Fruit fly (Drosophila melanogaster) whole organism, pupa: ENCODE results near the gene CG16965.

Source experiments
- CG10348 ChIP-seq: fragments of 200-800 bp; sonication (Bioruptor generic); IDR thresholded peaks from 2 replicates; pipeline ENCODE4 v1.3.6; 2022; ENCODE audit warnings: missing biosample characterization, missing genetic modification characterization
- CG12605 ChIP-seq: fragments of 200-800 bp; sonication (Bioruptor generic); IDR thresholded peaks from 2 replicates; pipeline ENCODE4 v1.3.6; 2022; ENCODE audit warnings: missing biosample characterization, missing genetic modification characterization
- CG13204 ChIP-seq: fragments of 200-800 bp; sonication (Bioruptor generic); optimal IDR thresholded peaks from 2 replicates; lab custom pipeline; 2018; ENCODE audit warnings: missing biosample characterization, mild to moderate bottlenecking, missing genetic modification characterization, moderate library complexity
- CG14655 ChIP-seq: fragments of 200-800 bp; sonication (Bioruptor generic); optimal IDR thresholded peaks from 3 replicates; lab custom pipeline; 2017; ENCODE audit warnings: mild to moderate bottlenecking, missing biosample characterization, missing genetic modification reagents, missing genetic modification characterization
- CG15710 ChIP-seq: fragments of 200-800 bp; sonication (Bioruptor generic); optimal IDR thresholded peaks from 2 replicates; lab custom pipeline; 2018; ENCODE audit warnings: missing biosample characterization, mild to moderate bottlenecking, missing genetic modification characterization, moderate library complexity
- CG17806 ChIP-seq: fragments of 200-800 bp; sonication (Bioruptor generic); optimal IDR thresholded peaks from 2 replicates; lab custom pipeline; 2018; ENCODE audit warnings: missing biosample characterization, mild to moderate bottlenecking, missing genetic modification characterization, moderate library complexity
- CG32121 ChIP-seq: fragments of 200-800 bp; sonication (Bioruptor generic); IDR thresholded peaks from 2 replicates; pipeline ENCODE4 v1.3.6; 2022; ENCODE audit warnings: missing biosample characterization, missing genetic modification characterization
- CG34367 ChIP-seq: fragments of 200-800 bp; sonication (Bioruptor generic); optimal IDR thresholded peaks from 2 replicates; lab custom pipeline; 2018; ENCODE audit warnings: missing biosample characterization, mild to moderate bottlenecking, missing genetic modification characterization
- CG4496 ChIP-seq: fragments of 200-800 bp; sonication (Bioruptor generic); IDR thresholded peaks from 3 replicates; pipeline ENCODE4 v1.3.6; 2022; ENCODE audit warnings: missing biosample characterization, missing genetic modification characterization
- CG8159 ChIP-seq: fragments of 200-800 bp; sonication (Bioruptor generic); optimal IDR thresholded peaks from 3 replicates; lab custom pipeline; 2018; ENCODE audit warnings: missing biosample characterization, mild to moderate bottlenecking, missing genetic modification characterization, moderate library complexity
- CG8301 ChIP-seq: fragments of 200-800 bp; sonication (Bioruptor generic); optimal IDR thresholded peaks from 2 replicates; lab custom pipeline; 2018; ENCODE audit warnings: missing biosample characterization, mild to moderate bottlenecking, missing genetic modification characterization
- CG9948 ChIP-seq: fragments of 200-800 bp; sonication (Bioruptor generic); optimal IDR thresholded peaks from 2 replicates; lab custom pipeline; 2018; ENCODE audit warnings: missing biosample characterization, mild to moderate bottlenecking, missing genetic modification characterization, moderate library complexity
- D1 ChIP-seq: fragments of 200-800 bp; sonication (Bioruptor generic); optimal IDR thresholded peaks from 2 replicates; lab custom pipeline; 2018; ENCODE audit warnings: missing biosample characterization, mild to moderate bottlenecking, missing genetic modification characterization, moderate library complexity
- EcR ChIP-seq: fragments of 200-800 bp; sonication (Bioruptor generic); optimal IDR thresholded peaks from 3 replicates; lab custom pipeline; 2019; ENCODE audit warnings: missing biosample characterization, missing genetic modification characterization, mild to moderate bottlenecking, moderate library complexity, missing genetic modification reagents
- Ets98B ChIP-seq: fragments of 200-800 bp; sonication (Bioruptor generic); IDR thresholded peaks from 2 replicates; pipeline ENCODE4 v1.3.6; 2022; ENCODE audit warnings: missing biosample characterization, missing genetic modification characterization
- Pif1A ChIP-seq: fragments of 200-800 bp; sonication (Bioruptor generic); optimal IDR thresholded peaks from 3 replicates; lab custom pipeline; 2016; ENCODE audit warnings: missing biosample characterization, missing genetic modification characterization
- Pif1B ChIP-seq: fragments of 200-800 bp; sonication (Bioruptor generic); optimal IDR thresholded peaks from 3 replicates; lab custom pipeline; 2016; ENCODE audit warnings: missing biosample characterization, missing genetic modification characterization
- Snoo ChIP-seq: fragments of 200-800 bp; sonication (Bioruptor generic); optimal IDR thresholded peaks from 3 replicates; lab custom pipeline; 2017; ENCODE audit warnings: missing biosample characterization, mild to moderate bottlenecking, missing genetic modification characterization, inconsistent platforms
- fd96Ca ChIP-seq: fragments of 200-800 bp; sonication (Bioruptor generic); IDR thresholded peaks from 3 replicates; pipeline ENCODE4 v1.3.6; 2022; ENCODE audit warnings: missing biosample characterization, missing genetic modification characterization
- gl ChIP-seq: fragments of 200-800 bp; sonication (Bioruptor generic); optimal IDR thresholded peaks from 2 replicates; lab custom pipeline; 2018; ENCODE audit warnings: missing biosample characterization, mild to moderate bottlenecking, missing genetic modification characterization
- rn ChIP-seq: fragments of 200-800 bp; sonication (Bioruptor generic); IDR thresholded peaks from 2 replicates; pipeline ENCODE4 v1.3.6; 2022; ENCODE audit warnings: missing biosample characterization, missing genetic modification characterization

The CG16965 gene

dm6 chr2L:12005436-12006396 is 24.3 kb downstream of the CG16965 start:
- TF ChIP-seq Snoo (tag; lab: Kevin White, UChicago) (peak; percentile 9), EcR (peak; percentile 92), CG13204 (GFP tag; lab: Kevin White, UChicago) (peak; percentile 80), CG15710 (tag; lab: Kevin White, UChicago) (no peak)

- no peak for TF ChIP-seq Ets98B
- TF ChIP-seq EcR = no peak
- TF ChIP-seq CG8159 = peak; percentile 97
- TF ChIP-seq CG34367 = peak; percentile 85
- TF ChIP-seq CG4496 (GFP tag; lab: Robert Waterston, UW) = no peak
- no peak for TF ChIP-seq CG32121
- no peak for TF ChIP-seq CG12605 (GFP tag; lab: Robert Waterston, UW)
- TF ChIP-seq CG9948 = peak; percentile 94
- TF ChIP-seq CG15710 (tag; lab: Kevin White, UChicago) = peak; percentile 94
- TF ChIP-seq fd96Ca (GFP tag; lab: Robert Waterston, UW) = no peak
- TF ChIP-seq Snoo (tag; lab: Kevin White, UChicago) = peak; percentile 87
- TF ChIP-seq CG10348 (GFP tag; lab: Robert Waterston, UW) = no peak
- TF ChIP-seq gl = peak; percentile 27
- peak; percentile 90 for TF ChIP-seq CG17806
- peak; percentile 87 for TF ChIP-seq D1 (tag; lab: Kevin White, UChicago)
- TF ChIP-seq Pif1A (GFP tag; lab: Kevin White, UChicago) = peak; percentile 75
- peak; percentile 95 for TF ChIP-seq CG14655 (GFP tag; lab: Kevin White, UChicago)
- TF ChIP-seq Pif1B (GFP tag; lab: Kevin White, UChicago) = peak; percentile 87
- no peak for TF ChIP-seq rn
- TF ChIP-seq CG8301 (tag; lab: Kevin White, UChicago) = peak; percentile 90
- peak; percentile 48 for TF ChIP-seq CG13204 (GFP tag; lab: Kevin White, UChicago)
Observed at dm6 chr2L:12006397-12007330, 25.3 kb downstream of the CG16965 start.

- TF ChIP-seq CG15710 (tag; lab: Kevin White, UChicago) = peak; percentile 53
- TF ChIP-seq CG8159 = peak; percentile 36
- TF ChIP-seq rn = no peak
- TF ChIP-seq CG32121 = no peak
- no peak for TF ChIP-seq CG12605 (GFP tag; lab: Robert Waterston, UW)
- peak; percentile 77 for TF ChIP-seq CG8301 (tag; lab: Kevin White, UChicago)
- TF ChIP-seq CG9948 = peak; percentile 17
- peak; percentile 98 for TF ChIP-seq EcR
- no peak for TF ChIP-seq Ets98B
- TF ChIP-seq CG34367 = peak; percentile 51
- TF ChIP-seq fd96Ca (GFP tag; lab: Robert Waterston, UW) = no peak
- peak; percentile 84 for TF ChIP-seq Snoo (tag; lab: Kevin White, UChicago)
- TF ChIP-seq CG4496 (GFP tag; lab: Robert Waterston, UW) = no peak
- peak; percentile 74 for TF ChIP-seq gl
- peak; percentile 97 for TF ChIP-seq CG13204 (GFP tag; lab: Kevin White, UChicago)
- peak; percentile 70 for TF ChIP-seq CG14655 (GFP tag; lab: Kevin White, UChicago)
- TF ChIP-seq Pif1A (GFP tag; lab: Kevin White, UChicago) = peak; percentile 68
- TF ChIP-seq Pif1B (GFP tag; lab: Kevin White, UChicago) = peak; percentile 67
- peak; percentile 27 for TF ChIP-seq CG17806
Observed at dm6 chr2L:12007331-12007791, 26.0 kb downstream of the CG16965 start.

- TF ChIP-seq CG10348 (GFP tag; lab: Robert Waterston, UW) (no peak), CG14655 (GFP tag; lab: Kevin White, UChicago) (no peak), CG12605 (GFP tag; lab: Robert Waterston, UW) (no peak), D1 (tag; lab: Kevin White, UChicago) (no peak), CG4496 (GFP tag; lab: Robert Waterston, UW) (no peak), Pif1B (GFP tag; lab: Kevin White, UChicago) (no peak), EcR (no peak), Snoo (tag; lab: Kevin White, UChicago) (no peak)
- TF ChIP-seq, all 21 proteins: peak for 0
Observed at dm6 chr2L:12007853-12008252, 26.5 kb downstream of the CG16965 start, which contains the start of gene Rh5. Gene Rh5, plus strand, starts transcription at chr2L:12008153.

dm6 chr2L:12010100-12010876 is 28.9 kb downstream of the CG16965 start:
- TF ChIP-seq D1 (tag; lab: Kevin White, UChicago) = no peak
- no peak for TF ChIP-seq rn
- TF ChIP-seq CG8159 = no peak
- peak; percentile 30 for TF ChIP-seq Snoo (tag; lab: Kevin White, UChicago)
- TF ChIP-seq CG13204 (GFP tag; lab: Kevin White, UChicago) = peak; percentile 91
- peak; percentile 18 for TF ChIP-seq Pif1B (GFP tag; lab: Kevin White, UChicago)
- TF ChIP-seq CG4496 (GFP tag; lab: Robert Waterston, UW) = no peak
- TF ChIP-seq CG32121 = no peak
- no peak for TF ChIP-seq CG15710 (tag; lab: Kevin White, UChicago)
- TF ChIP-seq CG12605 (GFP tag; lab: Robert Waterston, UW) = no peak
- no peak for TF ChIP-seq CG9948
- no peak for TF ChIP-seq CG34367
- TF ChIP-seq CG10348 (GFP tag; lab: Robert Waterston, UW) = no peak
- no peak for TF ChIP-seq CG17806
- TF ChIP-seq Pif1A (GFP tag; lab: Kevin White, UChicago) = no peak
- TF ChIP-seq CG8301 (tag; lab: Kevin White, UChicago) = no peak
- TF ChIP-seq gl = peak; percentile 3
- TF ChIP-seq fd96Ca (GFP tag; lab: Robert Waterston, UW) = no peak
- no peak for TF ChIP-seq Ets98B
- peak; percentile 19 for TF ChIP-seq CG14655 (GFP tag; lab: Kevin White, UChicago)
- peak; percentile 93 for TF ChIP-seq EcR
